Worm (Caenorhabditis elegans) whole organism, L1 larva: ENCODE data around the gene str-232.

Source experiments
- C04F5.9 ChIP-seq: sonication (generic microtip); optimal IDR thresholded peaks from 2 replicates; lab custom pipeline; 2016; ENCODE audit warnings: missing genetic modification characterization, missing compliant biosample characterization
- C34B4.2 ChIP-seq: sonication (generic microtip); optimal IDR thresholded peaks from 2 replicates; lab custom pipeline; 2017; ENCODE audit warnings: mild to moderate bottlenecking, missing genetic modification characterization, missing compliant biosample characterization
- aly-2 ChIP-seq: fragments of 150-350 bp; optimal IDR thresholded peaks from 2 replicates; lab custom pipeline; 2014; ENCODE audit warnings: missing biosample characterization, missing genetic modification characterization
- ama-1 ChIP-seq: fragments of 150-350 bp; optimal IDR thresholded peaks from 2 replicates; lab custom pipeline; 2014
- blmp-1 ChIP-seq: fragments of 150-350 bp; optimal IDR thresholded peaks from 2 replicates; lab custom pipeline; 2014; ENCODE audit warnings: missing biosample characterization, missing genetic modification characterization
- ceh-63 ChIP-seq: fragments of 200-800 bp; sonication (Bioruptor generic); optimal IDR thresholded peaks from 2 replicates; lab custom pipeline; 2018; ENCODE audit warnings: mild to moderate bottlenecking, missing genetic modification characterization, missing compliant biosample characterization
- ceh-82 ChIP-seq, 3 experiments: fragments of 150-350 bp in 1 of 3; sonication (generic microtip) in 2 of 3; optimal IDR thresholded peaks; 2 replicates each; lab custom pipeline; 2014 to 2017; ENCODE audit warnings: missing biosample characterization in 3 of 3, missing genetic modification characterization in 3 of 3
- ceh-90 ChIP-seq: sonication (generic microtip); optimal IDR thresholded peaks from 2 replicates; lab custom pipeline; 2016; ENCODE audit warnings: missing genetic modification characterization, missing compliant biosample characterization
- dpl-1 ChIP-seq, 3 experiments: fragments of 150-350 bp in 2 of 3; sonication (generic microtip) in 1 of 3; optimal IDR thresholded peaks; 2 replicates each; lab custom pipeline; 2014 to 2017; ENCODE audit warnings: missing biosample characterization in 3 of 3, missing genetic modification characterization in 3 of 3, missing genetic modification reagents in 3 of 3
- efl-1 ChIP-seq, 4 experiments: fragments of 150-350 bp; optimal IDR thresholded peaks in 3 of 4; peaks in 1 of 4; 1 replicate in 1 of 4; 2 replicates in 3 of 4; lab custom pipeline; 2014; ENCODE audit warnings: missing biosample characterization in 2 of 4, missing genetic modification characterization in 2 of 4, missing genetic modification reagents in 2 of 4
- efl-3 ChIP-seq: fragments of 200-800 bp; sonication (Bioruptor generic); optimal IDR thresholded peaks from 2 replicates; lab custom pipeline; 2018; ENCODE audit warnings: mild to moderate bottlenecking, missing genetic modification characterization, missing compliant biosample characterization
- egl-27 ChIP-seq, 2 experiments: fragments of 150-350 bp in 1 of 2; sonication (generic microtip); optimal IDR thresholded peaks; 3 replicates each; lab custom pipeline; 2017 to 2018; ENCODE audit warnings: missing biosample characterization in 2 of 2, missing genetic modification characterization in 2 of 2, missing genetic modification reagents in 2 of 2
- elt-2 ChIP-seq: sonication (generic microtip); optimal IDR thresholded peaks from 2 replicates; lab custom pipeline; 2016; ENCODE audit warnings: missing genetic modification characterization, mild to moderate bottlenecking, inconsistent platforms, missing compliant biosample characterization, missing genetic modification reagents
- ets-5 ChIP-seq: fragments of 200-800 bp; sonication (Bioruptor generic); IDR thresholded peaks from 2 replicates; pipeline ENCODE4 v1.3.6; 2022; ENCODE audit warnings: missing genetic modification characterization, missing compliant biosample characterization
- fkh-4 ChIP-seq: sonication (generic microtip); optimal IDR thresholded peaks from 2 replicates; lab custom pipeline; 2016; ENCODE audit warnings: missing compliant biosample characterization, missing genetic modification characterization, borderline replicate concordance
- fos-1 ChIP-seq: fragments of 150-350 bp; optimal IDR thresholded peaks from 2 replicates; lab custom pipeline; 2014; ENCODE audit warnings: missing biosample characterization, missing genetic modification characterization
- hlh-17 ChIP-seq: fragments of 200-800 bp; sonication (Bioruptor generic); optimal IDR thresholded peaks from 2 replicates; lab custom pipeline; 2018; ENCODE audit warnings: missing genetic modification characterization, mild to moderate bottlenecking, missing compliant biosample characterization, moderate library complexity, borderline replicate concordance
- hlh-4 ChIP-seq: sonication (generic microtip); optimal IDR thresholded peaks from 2 replicates; lab custom pipeline; 2016; ENCODE audit warnings: mild to moderate bottlenecking, missing genetic modification characterization, missing compliant biosample characterization
- isw-1 ChIP-seq: fragments of 200-800 bp; sonication (Bioruptor generic); IDR thresholded peaks from 2 replicates; pipeline ENCODE4 v1.3.6; 2022; ENCODE audit warnings: missing genetic modification characterization, missing compliant biosample characterization
- lin-15B ChIP-seq: fragments of 150-350 bp; sonication (generic microtip); optimal IDR thresholded peaks from 3 replicates; lab custom pipeline; 2014; ENCODE audit warnings: missing biosample characterization, missing genetic modification characterization
- lin-35 ChIP-seq, 2 experiments: fragments of 150-350 bp; optimal IDR thresholded peaks; 2 replicates each; lab custom pipeline; 2014; ENCODE audit warnings: missing biosample characterization in 2 of 2, missing genetic modification characterization in 2 of 2, missing genetic modification reagents in 2 of 2
- mab-9 ChIP-seq: fragments of 200-800 bp; sonication (Bioruptor generic); IDR thresholded peaks from 2 replicates; pipeline ENCODE4 v1.3.6; 2022; ENCODE audit warnings: missing genetic modification reagents, missing genetic modification characterization, missing compliant biosample characterization
- mdl-1 ChIP-seq, 2 experiments: fragments of 150-350 bp; optimal IDR thresholded peaks; 2 replicates each; lab custom pipeline; 2014 to 2017; ENCODE audit warnings: missing biosample characterization in 2 of 2, missing genetic modification characterization in 2 of 2, inconsistent platforms in 1 of 2
- nhr-47 ChIP-seq: sonication (generic microtip); optimal IDR thresholded peaks from 2 replicates; lab custom pipeline; 2016; ENCODE audit warnings: mild to moderate bottlenecking, missing genetic modification characterization, moderate library complexity, missing compliant biosample characterization
- nhr-71 ChIP-seq: sonication (generic microtip); optimal IDR thresholded peaks from 2 replicates; lab custom pipeline; 2016; ENCODE audit warnings: mild to moderate bottlenecking, missing genetic modification characterization, moderate library complexity, missing compliant biosample characterization
- nhr-77 ChIP-seq: fragments of 150-350 bp; optimal IDR thresholded peaks from 2 replicates; lab custom pipeline; 2014; ENCODE audit warnings: missing biosample characterization, missing genetic modification characterization
- nhr-85 ChIP-seq: sonication (generic microtip); peaks from one replicate; lab custom pipeline; 2016; ENCODE audit warnings: missing genetic modification characterization, inconsistent platforms, missing compliant biosample characterization
- pax-3 ChIP-seq: fragments of 200-800 bp; sonication (Bioruptor generic); optimal IDR thresholded peaks from 2 replicates; lab custom pipeline; 2018; ENCODE audit warnings: mild to moderate bottlenecking, missing genetic modification characterization, moderate library complexity, missing compliant biosample characterization
- rnt-1 ChIP-seq: sonication (generic microtip); optimal IDR thresholded peaks from 2 replicates; lab custom pipeline; 2016; ENCODE audit warnings: mild to moderate bottlenecking, missing genetic modification characterization, moderate library complexity, missing compliant biosample characterization
- skn-1 ChIP-seq: fragments of 150-350 bp; optimal IDR thresholded peaks from 2 replicates; lab custom pipeline; 2014; ENCODE audit warnings: missing biosample characterization, missing genetic modification characterization
- sptf-1 ChIP-seq: fragments of 150-350 bp; optimal IDR thresholded peaks from 2 replicates; lab custom pipeline; 2014; ENCODE audit warnings: missing biosample characterization, missing genetic modification characterization
- vab-15 ChIP-seq: sonication (generic microtip); optimal IDR thresholded peaks from 2 replicates; lab custom pipeline; 2017; ENCODE audit warnings: missing genotype, mild to moderate bottlenecking, missing genetic modification characterization, missing compliant biosample characterization
- ztf-11 ChIP-seq, 2 experiments: sonication (generic microtip); optimal IDR thresholded peaks; 2 replicates each; lab custom pipeline; 2016 to 2017; ENCODE audit warnings: missing genetic modification characterization in 2 of 2, missing biosample characterization in 1 of 2, missing compliant biosample characterization in 1 of 2
- ztf-4 ChIP-seq: fragments of 150-350 bp; optimal IDR thresholded peaks from 2 replicates; lab custom pipeline; 2014; ENCODE audit warnings: missing biosample characterization, missing genetic modification characterization

str-232 gene

DNA sequence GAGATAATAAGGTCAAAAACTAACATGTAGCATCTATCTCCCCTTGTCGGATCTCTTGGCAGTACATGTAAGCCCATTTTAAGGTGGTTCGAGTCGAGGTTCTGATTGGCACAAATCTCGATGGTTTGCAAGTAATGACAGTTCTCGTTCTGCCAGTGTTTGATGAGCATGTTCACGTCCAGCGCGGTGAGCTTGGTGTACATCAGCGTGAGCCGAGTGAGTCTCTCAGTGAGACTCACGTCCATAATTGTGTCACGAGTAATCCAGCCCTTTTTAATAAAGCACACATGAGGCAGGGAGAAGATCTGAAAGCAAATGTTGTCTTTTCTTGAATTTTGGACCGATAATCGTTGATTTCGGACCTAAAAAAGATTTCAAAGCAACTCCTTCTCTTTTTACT is 17.2 kb upstream of the str-232 start, which contains the start of gene T10C6.16:
T10C6.16 (minus strand) TSS at position 245 of the 400 bp plus-strand sequence.
- peak; percentile 18 for TF ChIP-seq nhr-85 (tag; lab: Kevin White, UChicago)
- no peak for TF ChIP-seq ama-1 (lab: Kevin White, UChicago)

DNA sequence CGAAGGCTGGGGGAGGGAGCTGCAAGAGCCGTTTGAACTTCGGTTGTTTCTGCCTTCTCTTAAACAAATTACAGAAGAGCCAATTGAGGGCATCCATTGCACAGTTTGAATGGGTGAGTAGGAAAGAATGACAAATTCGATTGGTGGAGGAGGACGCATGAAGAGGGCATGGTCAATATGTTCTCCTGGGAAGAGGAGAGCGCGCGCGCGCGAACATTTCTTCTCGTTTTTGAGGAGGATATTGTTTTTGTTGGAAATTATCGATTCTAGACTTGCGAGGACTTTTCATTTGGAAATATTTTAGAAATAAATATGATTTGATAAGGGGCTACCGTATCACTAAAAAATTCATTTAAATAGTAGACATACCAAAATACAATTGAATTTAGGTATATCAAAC is 16.0 kb upstream of the str-232 start, which contains the start of gene T10C6.7:
T10C6.7 (minus strand) TSS at position 143 of the 400 bp plus-strand sequence.
- TF ChIP-seq C34B4.2 (tag; lab: Kevin White, UChicago) (no peak), hlh-4 (tag; lab: Kevin White, UChicago) (no peak), ets-5 (GFP tag; lab: Robert Waterston, UW) (no peak), lin-15B (no peak), sptf-1 (tag; lab: Kevin White, UChicago) (no peak), nhr-77 (no peak), ceh-90 (no peak), nhr-47 (tag; lab: Kevin White, UChicago) (no peak), nhr-71 (tag; lab: Kevin White, UChicago) (no peak), ztf-11 (tag; optimal IDR thresholded peaks at IDR 0.05; lab: Kevin White, UChicago) (no peak), C04F5.9 (no peak), mab-9 (GFP tag; lab: Robert Waterston, UW) (no peak), rnt-1 (tag; lab: Kevin White, UChicago) (no peak), pax-3 (tag; lab: Kevin White, UChicago) (no peak), aly-2 (tag; lab: Kevin White, UChicago) (no peak), isw-1 (GFP tag; lab: Robert Waterston, UW) (no peak), efl-3 (GFP tag; lab: Kevin White, UChicago) (no peak)

DNA sequence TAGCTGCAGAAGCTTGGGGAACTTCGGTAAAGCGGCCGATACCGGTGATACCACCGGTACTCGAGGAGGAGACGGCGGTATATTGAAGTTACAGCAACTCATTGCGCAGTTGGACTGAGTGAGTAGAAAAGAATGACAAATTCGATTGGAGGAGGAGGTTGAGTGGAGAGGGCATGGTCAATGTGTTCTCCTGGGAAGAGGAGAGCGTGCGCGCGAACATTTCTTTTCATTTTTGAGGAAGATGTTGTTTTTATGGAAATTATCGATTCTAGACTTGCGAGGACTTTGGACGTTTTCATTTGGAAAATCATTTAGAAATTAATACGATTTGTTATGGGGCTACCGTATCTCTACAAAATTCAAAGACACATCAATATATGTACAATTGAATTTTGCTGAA is 13.7 kb upstream of the str-232 start:
- no peak for TF ChIP-seq nhr-47 (tag; lab: Kevin White, UChicago)
- no peak for TF ChIP-seq efl-1 (optimal IDR thresholded peaks at IDR 0.05; lab: Kevin White, UChicago)
- peak in 1 of 2 experiments; percentile 46 for TF ChIP-seq efl-1 (GFP tag; optimal IDR thresholded peaks at IDR 0.05 in 1 of 2; lab: Kevin White, UChicago)

DNA sequence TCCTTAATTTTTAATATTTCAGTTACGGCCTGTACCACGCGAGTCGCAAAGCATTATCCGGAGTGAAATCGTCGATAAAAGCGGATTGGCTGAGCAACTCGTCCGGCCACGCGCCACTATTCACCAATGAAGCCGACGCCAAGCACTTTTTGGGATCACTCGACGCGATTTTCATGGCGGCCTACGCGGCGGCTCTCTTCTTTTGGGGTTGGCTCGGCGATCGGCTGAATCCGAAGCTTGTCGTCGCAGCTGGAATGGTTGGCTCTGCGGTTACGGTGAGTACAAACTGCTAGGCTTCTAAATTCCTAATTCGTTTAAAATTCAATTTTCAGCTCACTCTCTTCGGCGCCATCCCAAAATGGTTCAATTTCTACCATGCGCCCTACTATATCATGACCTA is 9.4 kb upstream of the str-232 start:
- TF ChIP-seq mab-9 (GFP tag; lab: Robert Waterston, UW) (no peak), pax-3 (tag; lab: Kevin White, UChicago) (no peak), hlh-17 (GFP tag; lab: Kevin White, UChicago) (no peak), egl-27 (tag; optimal IDR thresholded peaks at IDR 0.05; lab: Kevin White, UChicago) (no peak), ceh-90 (no peak), fkh-4 (tag; lab: Kevin White, UChicago) (no peak), ama-1 (lab: Kevin White, UChicago) (no peak), skn-1 (no peak), blmp-1 (tag; lab: Kevin White, UChicago) (no peak), lin-35 (GFP tag; optimal IDR thresholded peaks at IDR 0.05; lab: Kevin White, UChicago) (no peak), ceh-63 (GFP tag; lab: Kevin White, UChicago) (no peak), ztf-4 (tag; lab: Kevin White, UChicago) (no peak), dpl-1 (GFP tag; optimal IDR thresholded peaks at IDR 0.05; lab: Kevin White, UChicago) (no peak), vab-15 (tag; lab: Kevin White, UChicago) (no peak)

DNA sequence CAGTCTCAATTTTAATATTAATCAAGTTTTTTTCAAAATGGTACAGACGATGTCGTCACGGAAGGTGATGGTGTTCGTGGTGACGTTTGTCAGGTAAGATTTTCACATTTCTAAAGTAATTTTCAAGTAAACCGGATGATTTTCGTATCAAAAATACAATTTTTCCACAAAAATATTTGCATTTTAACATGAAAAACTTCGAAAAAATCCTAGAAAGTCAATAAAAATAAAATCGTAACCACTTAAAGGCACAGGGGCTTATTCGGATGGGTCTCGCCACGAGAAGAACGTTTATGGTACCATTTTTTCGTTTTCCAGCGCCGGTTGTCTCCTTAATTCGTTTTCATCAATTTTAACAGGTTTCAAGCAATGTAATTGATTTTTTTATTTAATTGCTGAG is 8.7 kb upstream of the str-232 start, which contains the start of gene T10C6.6:
T10C6.6 (plus strand) TSS at position 27 of the 400 bp plus-strand sequence.
- TF ChIP-seq efl-1 (optimal IDR thresholded peaks at IDR 0.05; lab: Kevin White, UChicago) (no peak), efl-1 (GFP tag; optimal IDR thresholded peaks at IDR 0.05 in 1 of 2; lab: Kevin White, UChicago) (peak in 1 of 2 experiments; percentile 82), mdl-1 (tag; optimal IDR thresholded peaks at IDR 0.05; lab: Kevin White, UChicago) (no peak), rnt-1 (tag; lab: Kevin White, UChicago) (no peak), elt-2 (tag; lab: Kevin White, UChicago) (peak; percentile 27), C34B4.2 (tag; lab: Kevin White, UChicago) (no peak), fos-1 (tag; lab: Kevin White, UChicago) (no peak), ceh-82 (tag; optimal IDR thresholded peaks at IDR 0.05; lab: Kevin White, UChicago) (no peak)
